Worm (Caenorhabditis elegans): ENCODE measurements around the gene C17F4.2.

DNA sequence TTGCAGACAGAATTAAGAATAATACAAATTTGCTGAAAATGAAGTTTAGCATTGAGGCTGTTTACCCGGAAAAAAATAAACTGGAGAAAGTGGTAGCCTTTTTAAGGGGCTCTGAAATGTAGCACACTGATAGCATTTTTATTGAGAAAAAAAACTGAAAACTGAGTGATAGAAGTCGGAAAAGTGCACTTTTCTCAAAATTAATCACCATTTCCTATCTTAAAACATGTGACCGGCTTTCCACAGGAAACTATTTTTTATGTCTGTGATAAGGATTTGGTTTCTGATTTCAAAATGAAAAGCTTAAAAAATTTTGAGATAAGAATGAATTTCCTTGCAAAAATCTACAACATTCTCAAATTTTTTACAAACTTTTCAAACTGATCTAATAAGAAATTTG lies 27.7 kb upstream of the C17F4.2 start, which contains the start of gene ZC239.22:
- TF ChIP-seq him-1 (tag; optimal IDR thresholded peaks at IDR 0.05), result no peak
- TF ChIP-seq dao-5 (tag; optimal IDR thresholded peaks at IDR 0.05), result no peak
- no peak for TF ChIP-seq W03F9.2 (tag; optimal IDR thresholded peaks at IDR 0.05)
